Worm (Caenorhabditis elegans): ENCODE measurements around the gene H21P03.10.

H21P03.10 gene

DNA sequence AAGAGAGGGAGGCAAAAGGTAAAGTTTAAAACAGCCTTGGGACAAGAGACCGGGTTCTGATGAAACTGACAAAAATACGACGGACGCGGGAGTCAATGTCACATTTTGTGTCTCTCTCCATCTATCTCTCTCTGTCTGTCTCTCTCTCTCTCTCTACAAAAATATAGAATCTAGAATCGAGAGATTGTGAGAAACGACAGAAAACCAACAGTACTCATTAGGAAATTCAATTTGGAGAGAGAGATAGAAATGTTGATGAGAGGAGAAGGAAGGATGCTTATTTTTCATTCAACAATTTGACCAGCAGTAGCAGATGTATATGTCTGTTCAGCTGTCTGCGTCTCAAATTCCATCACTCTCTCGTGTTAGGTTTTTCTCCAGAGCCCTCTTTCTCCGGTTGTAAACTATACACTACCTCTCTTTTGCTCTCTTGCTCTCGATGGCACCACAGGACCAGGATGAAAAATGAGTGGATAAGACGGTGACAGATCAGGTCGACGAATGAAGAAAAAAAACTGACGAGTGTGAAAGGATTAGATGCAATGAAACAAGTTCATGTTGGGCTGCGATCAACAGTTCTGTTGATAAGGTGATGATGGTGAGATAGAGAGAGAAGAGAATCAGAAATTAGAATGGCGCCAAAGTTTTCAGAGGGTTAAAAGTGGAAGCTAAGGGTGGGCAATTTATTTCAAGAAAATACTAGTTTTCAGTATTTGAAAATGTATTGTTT is 10.7 kb upstream of the H21P03.10 start (continued):
- TF ChIP-seq fos-1 (tag; optimal IDR thresholded peaks at IDR 0.05) (no peak), nhr-76 (tag; optimal IDR thresholded peaks at IDR 0.05) (no peak), aha-1 (tag; optimal IDR thresholded peaks at IDR 0.05) (no peak), grh-1 (GFP tag; IDR thresholded peaks at IDR 0.05) (peak; percentile 51; the same call in 1 of the 2 replicates)

DNA sequence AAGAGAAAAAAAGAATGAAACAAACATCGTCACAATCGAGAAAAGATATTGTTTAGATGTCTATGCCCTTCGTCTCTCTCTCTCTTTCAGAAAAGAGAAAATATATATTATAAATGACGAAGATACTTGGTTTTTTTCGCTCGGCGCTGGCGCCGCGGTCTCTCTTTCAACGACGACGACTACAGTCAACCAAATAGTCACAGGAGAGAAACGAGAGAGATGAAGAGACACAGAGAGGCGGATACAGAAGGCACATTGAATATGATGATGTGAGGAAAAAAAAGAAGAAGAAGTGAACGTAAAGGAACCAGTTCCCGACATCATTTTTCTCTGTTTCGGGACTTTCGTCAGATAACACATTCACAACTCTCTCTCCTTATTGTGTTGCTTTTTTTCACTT is 9.1 kb upstream of the H21P03.10 start:
- TF ChIP-seq lin-14 (GFP tag; optimal IDR thresholded peaks at IDR 0.05), result peak; percentile 85
- TF ChIP-seq nhr-90 (tag; optimal IDR thresholded peaks at IDR 0.05; ENCODE audit: poor library complexity), result peak; percentile 69
- TF ChIP-seq snu-23 (GFP tag; optimal IDR thresholded peaks at IDR 0.05), result peak; percentile 60
- TF ChIP-seq dpl-1 (GFP tag; optimal IDR thresholded peaks at IDR 0.05), result peak in 1 of 3 experiments; percentile 3
- TF ChIP-seq egl-27 (tag; optimal IDR thresholded peaks at IDR 0.05), result no peak
- TF ChIP-seq nhr-85 (tag), result peak; percentile 98
- TF ChIP-seq irx-1 (tag; optimal IDR thresholded peaks at IDR 0.05), result no peak
- TF ChIP-seq nhr-20 (tag; optimal IDR thresholded peaks at IDR 0.05), result peak; percentile 83
- TF ChIP-seq nhr-47 (tag; optimal IDR thresholded peaks at IDR 0.05), result peak; percentile 33
- TF ChIP-seq jun-1 (tag; optimal IDR thresholded peaks at IDR 0.05), result no peak
- peak; percentile 36; the same call in 1 of the 2 replicates for TF ChIP-seq nhr-19 (GFP tag; conservative IDR thresholded peaks at IDR 0.05)
- peak; percentile 94 for TF ChIP-seq blmp-1 (tag; optimal IDR thresholded peaks at IDR 0.05)
- TF ChIP-seq lsy-2 (tag; optimal IDR thresholded peaks at IDR 0.05), result peak in 1 of 2 experiments; percentile 60
- peak; percentile 74 for TF ChIP-seq nhr-71 (tag; optimal IDR thresholded peaks at IDR 0.05)
- peak; percentile 9 to 54 for TF ChIP-seq lin-35 (GFP tag; optimal IDR thresholded peaks at IDR 0.05)
- peak in 1 of 2 experiments; percentile 0 for TF ChIP-seq efl-1 (optimal IDR thresholded peaks at IDR 0.05)
- peak in 1 of 2 experiments; percentile 35 for TF ChIP-seq efl-1 (GFP tag; optimal IDR thresholded peaks at IDR 0.05 in 1 of 2)
- peak in 3 of 6 experiments; percentile 11 to 74 (median 67) for TF ChIP-seq elt-3 (tag; optimal IDR thresholded peaks at IDR 0.05)
- TF ChIP-seq mep-1 (tag; optimal IDR thresholded peaks at IDR 0.05), result peak; percentile 33
- no peak for TF ChIP-seq swsn-7 (tag; optimal IDR thresholded peaks at IDR 0.05)
- TF ChIP-seq grh-1 (GFP tag; IDR thresholded peaks at IDR 0.05), result peak; percentile 46; the same call in 1 of the 2 replicates
- no peak for TF ChIP-seq ceh-8 (GFP tag; optimal IDR thresholded peaks at IDR 0.05)
- no peak for TF ChIP-seq zag-1 (tag; optimal IDR thresholded peaks at IDR 0.05)
- TF ChIP-seq tbx-2 (tag; optimal IDR thresholded peaks at IDR 0.05), result peak; percentile 25

DNA sequence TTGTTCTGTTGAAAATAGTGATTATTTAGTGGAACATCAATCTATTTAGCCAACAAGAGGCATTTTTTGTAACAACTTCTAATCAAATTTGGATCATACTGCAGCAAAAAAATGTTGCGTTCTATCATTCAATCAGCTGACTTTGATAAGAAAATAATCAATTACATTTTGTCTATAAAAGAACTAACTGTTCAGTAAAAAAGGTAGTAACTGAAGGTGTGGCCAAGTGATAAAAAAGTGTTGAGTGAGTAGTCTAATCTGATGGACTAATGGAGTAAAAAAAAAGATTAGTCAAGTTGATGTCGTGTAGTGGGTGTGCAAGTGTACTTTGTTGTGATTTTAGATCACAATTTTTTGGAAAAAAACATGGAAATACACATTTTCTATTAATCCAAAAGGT is 8.2 kb upstream of the H21P03.10 start:
- TF ChIP-seq nhr-85 (tag), result peak; percentile 57
- peak in 2 of 6 experiments; percentile 1 to 61 for TF ChIP-seq elt-3 (tag; optimal IDR thresholded peaks at IDR 0.05)
- no peak for TF ChIP-seq efl-1 (optimal IDR thresholded peaks at IDR 0.05)
- TF ChIP-seq efl-1 (GFP tag; optimal IDR thresholded peaks at IDR 0.05 in 1 of 2), result peak in 1 of 2 experiments; percentile 80
- TF ChIP-seq skn-1 (tag; optimal IDR thresholded peaks at IDR 0.05), result no peak
- TF ChIP-seq lin-35 (GFP tag; optimal IDR thresholded peaks at IDR 0.05), result peak in 1 of 2 experiments; percentile 6

DNA sequence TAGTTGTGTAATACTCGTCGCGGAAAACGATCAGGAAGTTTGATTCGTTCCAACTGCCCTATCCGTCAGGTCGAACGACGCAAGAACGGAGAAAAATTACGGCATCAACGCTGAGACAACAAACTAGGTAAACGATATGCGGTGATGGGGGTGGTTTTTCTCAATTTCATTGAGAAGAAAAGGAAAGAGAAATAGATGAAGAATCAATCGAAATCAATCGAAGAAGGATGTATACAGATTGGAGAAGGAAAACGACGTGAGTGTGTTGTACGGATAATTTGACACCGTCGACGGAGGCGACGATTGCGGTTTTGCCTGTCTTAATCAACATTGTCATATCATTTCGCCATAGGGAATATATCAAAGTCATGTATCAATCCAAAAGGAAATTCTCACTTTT is 6.6 kb upstream of the H21P03.10 start:
- TF ChIP-seq lin-35 (GFP tag; optimal IDR thresholded peaks at IDR 0.05), result peak in 1 of 2 experiments; percentile 8
- TF ChIP-seq vab-15 (tag; optimal IDR thresholded peaks at IDR 0.05), result no peak
- peak; percentile 90 for TF ChIP-seq blmp-1 (tag; optimal IDR thresholded peaks at IDR 0.05)
- TF ChIP-seq nhr-12 (tag; optimal IDR thresholded peaks at IDR 0.05), result no peak
- TF ChIP-seq lin-14 (GFP tag; optimal IDR thresholded peaks at IDR 0.05), result no peak
- TF ChIP-seq nhr-84 (tag; optimal IDR thresholded peaks at IDR 0.05), result no peak
- TF ChIP-seq egl-27 (tag; optimal IDR thresholded peaks at IDR 0.05), result peak in 1 of 2 experiments; percentile 5
- TF ChIP-seq elt-3 (tag; optimal IDR thresholded peaks at IDR 0.05), result peak in 1 of 6 experiments; percentile 71
- no peak for TF ChIP-seq lir-3 (tag; optimal IDR thresholded peaks at IDR 0.05; ENCODE audit: poor library complexity)
- peak; percentile 49 for TF ChIP-seq nhr-85 (tag)
- peak; percentile 1 for TF ChIP-seq snu-23 (GFP tag; optimal IDR thresholded peaks at IDR 0.05)
- no peak for TF ChIP-seq efl-1 (optimal IDR thresholded peaks at IDR 0.05)
- peak in 1 of 2 experiments; percentile 8 for TF ChIP-seq efl-1 (GFP tag; optimal IDR thresholded peaks at IDR 0.05 in 1 of 2)

Data from whole organism, L1 larva.